Comparison of ENCODE assay signal across 4 worm cellular contexts in the genomic region with DNA sequence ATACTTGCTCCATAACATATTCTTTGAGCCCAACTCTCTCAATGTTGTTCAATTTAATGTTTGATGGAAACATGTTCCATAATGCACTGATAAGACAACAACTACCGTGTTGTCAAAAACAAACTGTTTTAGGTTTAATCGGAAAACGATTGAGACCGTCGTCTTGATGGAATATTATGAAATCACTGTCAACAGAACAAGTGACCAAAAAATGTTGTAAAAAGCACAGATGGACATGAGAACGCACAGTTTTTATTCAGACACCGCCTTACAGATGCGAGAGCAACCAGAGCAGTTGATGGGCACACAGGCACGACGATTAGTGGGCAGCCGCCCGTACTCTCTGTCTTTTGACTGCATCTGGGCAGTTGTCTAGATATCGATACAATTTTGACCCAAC.
A peak's percentile ranks its signal among the peaks of the same experiment; 100 is the strongest.
TF ChIP-seq lines count a peak whose summit lies in the region.

No protein-coding gene starts in this region.

TF ChIP-seq in whole organism, L3 larva, 47 proteins besides CTCF, POLR2A, EP300 and RAD21:
- TF ChIP-seq elt-2 (tag; optimal IDR thresholded peaks at IDR 0.05; lab: Kevin White, UChicago) (peak; percentile 49), unc-62 (GFP tag; optimal IDR thresholded peaks at IDR 0.05; lab: Kevin White, UChicago) (no peak), pqm-1 (tag; optimal IDR thresholded peaks at IDR 0.05; lab: Kevin White, UChicago) (peak; percentile 43)

TF ChIP-seq in whole organism, L4 larva, 104 proteins besides CTCF, POLR2A, EP300 and RAD21 (continues in another document):
- TF ChIP-seq nhr-77 (tag; optimal IDR thresholded peaks at IDR 0.05; lab: Kevin White, UChicago) (peak; percentile 27), madf-9 (GFP tag; conservative IDR thresholded peaks at IDR 0.05; lab: Robert Waterston, UW) (no peak), F26F4.8 (GFP tag; conservative IDR thresholded peaks at IDR 0.05; lab: Robert Waterston, UW) (no peak), nhr-25 (tag; optimal IDR thresholded peaks at IDR 0.05; lab: Kevin White, UChicago; ENCODE audit: borderline replicate concordance, insufficient read depth) (no peak), aly-2 (tag; optimal IDR thresholded peaks at IDR 0.05; lab: Kevin White, UChicago) (no peak), zag-1 (tag; optimal IDR thresholded peaks at IDR 0.05; lab: Kevin White, UChicago) (no peak), T26A8.4 (GFP tag; IDR thresholded peaks at IDR 0.05; lab: Robert Waterston, UW) (no peak), jun-1 (tag; optimal IDR thresholded peaks at IDR 0.05; lab: Kevin White, UChicago) (no peak), mdt-29 (GFP tag; IDR thresholded peaks at IDR 0.05; lab: Robert Waterston, UW) (no peak), nhr-76 (tag; optimal IDR thresholded peaks at IDR 0.05; lab: Kevin White, UChicago) (no peak), lin-13 (GFP tag; optimal IDR thresholded peaks at IDR 0.05; lab: Kevin White, UChicago) (no peak), hif-1 (tag; optimal IDR thresholded peaks at IDR 0.05; lab: Kevin White, UChicago) (peak in 1 of 2 experiments; percentile 55), mxl-2 (GFP tag; conservative IDR thresholded peaks at IDR 0.05; lab: Robert Waterston, UW) (no peak), nhr-28 (tag; optimal IDR thresholded peaks at IDR 0.05; lab: Kevin White, UChicago) (peak; percentile 17), unc-130 (GFP tag; optimal IDR thresholded peaks at IDR 0.05; lab: Kevin White, UChicago) (no peak), nhr-237 (tag; optimal IDR thresholded peaks at IDR 0.05; lab: Kevin White, UChicago) (no peak), lin-38 (GFP tag; IDR thresholded peaks at IDR 0.05; lab: Robert Waterston, UW) (no peak), pqm-1 (tag; optimal IDR thresholded peaks at IDR 0.05; lab: Kevin White, UChicago) (peak; percentile 20), ama-1 (optimal IDR thresholded peaks at IDR 0.05; lab: Kevin White, UChicago) (no peak), ceh-28 (tag; optimal IDR thresholded peaks at IDR 0.05; lab: Kevin White, UChicago) (no peak), fos-1 (tag; optimal IDR thresholded peaks at IDR 0.05; lab: Kevin White, UChicago) (no peak), daf-19 (GFP tag; conservative IDR thresholded peaks at IDR 0.05; lab: Robert Waterston, UW) (no peak), nhr-48 (tag; optimal IDR thresholded peaks at IDR 0.05; lab: Kevin White, UChicago) (peak; percentile 20), egl-27 (tag; optimal IDR thresholded peaks at IDR 0.05; lab: Kevin White, UChicago) (no peak), aha-1 (tag; lab: Kevin White, UChicago) (peak; percentile 9), hlh-30 (tag; optimal IDR thresholded peaks at IDR 0.05; lab: Kevin White, UChicago; ENCODE audit: insufficient read depth) (peak; percentile 12), daf-12 (tag; optimal IDR thresholded peaks at IDR 0.05; lab: Kevin White, UChicago) (no peak), ZK337.2 (GFP tag; IDR thresholded peaks at IDR 0.05; lab: Robert Waterston, UW) (no peak), fkh-10 (GFP tag; optimal IDR thresholded peaks at IDR 0.05; lab: Kevin White, UChicago) (no peak)

TF ChIP-seq in whole organism, late embryonic, 69 proteins besides CTCF, POLR2A, EP300 and RAD21:
- TF ChIP-seq pha-2 (tag; optimal IDR thresholded peaks at IDR 0.05; lab: Kevin White, UChicago) = no peak
- TF ChIP-seq fkh-10 (GFP tag; optimal IDR thresholded peaks at IDR 0.05; lab: Kevin White, UChicago) = no peak
- TF ChIP-seq ahr-1 (tag; optimal IDR thresholded peaks at IDR 0.05; lab: Kevin White, UChicago) = no peak
- TF ChIP-seq tbx-7 (tag; optimal IDR thresholded peaks at IDR 0.05; lab: Kevin White, UChicago) = no peak
- TF ChIP-seq elt-2 (tag; optimal IDR thresholded peaks at IDR 0.05; lab: Kevin White, UChicago) = peak; percentile 24

TF ChIP-seq in whole organism, young adult, 124 proteins besides CTCF, POLR2A, EP300 and RAD21:
- TF ChIP-seq cebp-1 (GFP tag; IDR thresholded peaks at IDR 0.05; lab: Robert Waterston, UW) (peak; percentile 88), cebp-1 (tag; optimal IDR thresholded peaks at IDR 0.05; lab: Kevin White, UChicago) (peak; percentile 90), madf-10 (tag; optimal IDR thresholded peaks at IDR 0.05; lab: Kevin White, UChicago) (no peak), nhr-80 (tag; optimal IDR thresholded peaks at IDR 0.05; lab: Kevin White, UChicago) (peak; percentile 82), pha-4 (tag; optimal IDR thresholded peaks at IDR 0.05; lab: Kevin White, UChicago) (peak; percentile 39), K11D2.4 (GFP tag; IDR thresholded peaks at IDR 0.05; lab: Robert Waterston, UW) (no peak), unc-62 (GFP tag; optimal IDR thresholded peaks at IDR 0.05; lab: Kevin White, UChicago) (peak; percentile 87), F39B2.1 (GFP tag; IDR thresholded peaks at IDR 0.05; lab: Robert Waterston, UW) (no peak), aptf-3 (GFP tag; IDR thresholded peaks at IDR 0.05; lab: Robert Waterston, UW) (no peak), ztf-22 (GFP tag; optimal IDR thresholded peaks at IDR 0.05; lab: Kevin White, UChicago) (peak; percentile 1), ztf-18 (tag; optimal IDR thresholded peaks at IDR 0.05; lab: Kevin White, UChicago) (no peak), dox-1 (GFP tag; IDR thresholded peaks at IDR 0.05; lab: Robert Waterston, UW) (peak; percentile 48; the same call in 1 of the 2 replicates)
TF ChIP-seq in whole organism, young adult: peak in this region for 6.
